Worm (Caenorhabditis elegans) whole organism, mixed stage, embryonic: ENCODE results near the gene C31C9.9.

Experiments
- ceh-43 ChIP-seq: fragments of 200-800 bp; sonication (Bioruptor generic); optimal IDR thresholded peaks from 2 replicates; lab custom pipeline; 2018; ENCODE audit warnings: mild to moderate bottlenecking, missing genetic modification characterization, moderate library complexity, missing compliant biosample characterization
- unc-62 ChIP-seq: fragments of 150-350 bp; optimal IDR thresholded peaks from 2 replicates; lab custom pipeline; 2014; ENCODE audit warnings: missing biosample characterization, missing genetic modification reagents, missing genetic modification characterization
- ztf-11 ChIP-seq: fragments of 150-350 bp; optimal IDR thresholded peaks from 2 replicates; lab custom pipeline; 2014; ENCODE audit warnings: missing biosample characterization, missing genetic modification characterization

ce11 chrII:13613096-13613495 is 41.7 kb upstream of the C31C9.9 start, which contains the start of gene gst-15:
- TF ChIP-seq ceh-43 (no peak), unc-62 (GFP tag; lab: Kevin White, UChicago) (no peak), ztf-11 (tag; lab: Kevin White, UChicago) (no peak)
